Fruit fly (Drosophila melanogaster): ENCODE results near the gene CG1999.

DNA sequence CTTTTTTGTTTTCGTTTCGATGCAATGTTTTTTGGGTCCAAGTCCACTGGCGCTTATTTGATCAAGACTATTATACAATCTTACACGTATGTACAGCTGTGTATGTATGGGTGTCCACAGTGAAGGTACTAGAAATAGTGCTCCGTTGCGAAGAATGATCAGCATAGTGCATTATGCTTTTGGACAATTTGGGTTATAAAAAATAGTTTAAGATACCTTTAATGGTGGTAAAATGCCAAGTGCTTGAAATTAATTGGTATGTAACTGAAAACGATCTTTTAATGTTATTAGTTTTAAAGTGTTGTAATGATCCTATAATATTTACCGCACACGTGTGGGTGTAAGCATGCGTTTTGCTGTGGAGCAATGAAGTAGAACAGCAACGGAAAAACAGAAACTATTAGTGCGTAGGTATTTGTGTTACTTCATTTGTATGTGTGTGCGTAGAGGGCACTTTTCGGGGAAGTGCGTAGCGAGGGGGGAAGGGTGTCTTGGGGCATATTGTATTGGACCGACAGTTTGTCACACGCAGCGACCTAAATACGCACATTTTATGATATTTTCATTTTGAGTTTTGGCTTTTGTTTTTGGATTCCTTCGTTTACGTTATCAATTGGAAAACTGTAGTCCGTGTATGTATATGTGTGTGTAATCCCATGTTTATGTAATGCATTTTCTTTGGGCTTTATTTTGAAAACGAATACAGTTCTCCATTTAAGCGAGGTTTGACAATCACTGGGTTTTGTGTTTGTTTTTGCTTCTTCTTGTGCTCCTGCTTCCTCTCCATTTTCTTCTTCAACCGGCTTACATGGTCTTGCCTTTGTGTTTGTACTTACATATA lies 22.3 kb upstream of the CG1999 start:
- TF ChIP-seq ttk (optimal IDR thresholded peaks at IDR 0.05) (no peak), psq (optimal IDR thresholded peaks at IDR 0.05) (no peak), insv (optimal IDR thresholded peaks at IDR 0.05) (no peak), Sin3A (optimal IDR thresholded peaks at IDR 0.05) (no peak), h (optimal IDR thresholded peaks at IDR 0.05) (no peak), Myc (optimal IDR thresholded peaks at IDR 0.05) (no peak)

All from Kc167 (cell line).